Fruit fly (Drosophila melanogaster) whole organism, embryonic: ENCODE results near the gene TotX.

Experiments
- Atf3 ChIP-seq: fragments of 200-800 bp; sonication (Bioruptor generic); optimal IDR thresholded peaks from 3 replicates; lab custom pipeline; 2016; ENCODE audit warnings: missing biosample characterization, missing genetic modification characterization
- CG11695 ChIP-seq: fragments of 200-800 bp; sonication (Bioruptor generic); IDR thresholded peaks from 3 replicates; pipeline ENCODE4 v1.3.6; 2022; ENCODE audit warnings: missing biosample characterization, missing genetic modification characterization
- CG12071 ChIP-seq: fragments of 200-800 bp; sonication (Bioruptor generic); optimal IDR thresholded peaks from 3 replicates; lab custom pipeline; 2018; ENCODE audit warnings: missing biosample characterization, mild to moderate bottlenecking, missing genetic modification characterization
- CG12659 ChIP-seq: fragments of 200-800 bp; sonication (Bioruptor generic); optimal IDR thresholded peaks from 3 replicates; lab custom pipeline; 2017; ENCODE audit warnings: mild to moderate bottlenecking, missing biosample characterization, missing genetic modification reagents, missing genetic modification characterization
- CG14050 ChIP-seq: fragments of 200-800 bp; sonication (Bioruptor generic); IDR thresholded peaks from 3 replicates; pipeline ENCODE4 v1.3.6; 2022; ENCODE audit warnings: missing biosample characterization, missing genetic modification characterization
- CG14710 ChIP-seq: fragments of 200-800 bp; sonication (Bioruptor generic); optimal IDR thresholded peaks from 3 replicates; lab custom pipeline; 2019; ENCODE audit warnings: missing biosample characterization, mild to moderate bottlenecking, missing genetic modification characterization, moderate library complexity
- CG14860 ChIP-seq: fragments of 200-800 bp; sonication (Bioruptor generic); IDR thresholded peaks from 3 replicates; pipeline ENCODE4 v1.3.6; 2022; ENCODE audit warnings: missing biosample characterization, missing genetic modification characterization; ENCODE audit not compliant: partially characterized antibody
- CG17385 ChIP-seq: fragments of 200-800 bp; sonication (Bioruptor generic); optimal IDR thresholded peaks from 3 replicates; lab custom pipeline; 2018; ENCODE audit warnings: missing biosample characterization, mild to moderate bottlenecking, missing genetic modification characterization
- CG2116 ChIP-seq: fragments of 200-800 bp; sonication (Bioruptor generic); optimal IDR thresholded peaks from 3 replicates; lab custom pipeline; 2018; ENCODE audit warnings: missing biosample characterization, mild to moderate bottlenecking, missing genetic modification characterization
- CG2199 ChIP-seq: fragments of 200-800 bp; sonication (Bioruptor generic); IDR thresholded peaks from 3 replicates; pipeline ENCODE4 v1.3.6; 2022; ENCODE audit warnings: missing biosample characterization, missing genetic modification characterization
- CG30431 ChIP-seq: fragments of 200-800 bp; sonication (Bioruptor generic); optimal IDR thresholded peaks from 2 replicates; lab custom pipeline; 2017; ENCODE audit warnings: missing biosample characterization, missing genetic modification characterization
- CG33557 ChIP-seq: fragments of 200-800 bp; sonication (Bioruptor generic); optimal IDR thresholded peaks from 2 replicates; lab custom pipeline; 2019; ENCODE audit warnings: missing biosample characterization, mild to moderate bottlenecking, missing genetic modification characterization, moderate library complexity
- CG34422 ChIP-seq: fragments of 200-800 bp; sonication (Bioruptor generic); IDR thresholded peaks from 3 replicates; pipeline ENCODE4 v1.3.6; 2022; ENCODE audit warnings: missing biosample characterization, missing genetic modification characterization
- CG3995 ChIP-seq: fragments of 200-800 bp; sonication (Bioruptor generic); optimal IDR thresholded peaks from 3 replicates; lab custom pipeline; 2016; ENCODE audit warnings: missing biosample characterization, missing genetic modification characterization
- CG42726 ChIP-seq: fragments of 200-800 bp; sonication (Bioruptor generic); IDR thresholded peaks from 2 replicates; pipeline ENCODE4 v1.3.6; 2022; ENCODE audit warnings: missing biosample characterization, missing genetic modification characterization; ENCODE audit not compliant: partially characterized antibody
- CG43689 ChIP-seq: fragments of 200-800 bp; sonication (Bioruptor generic); IDR thresholded peaks from 2 replicates; pipeline ENCODE4 v1.3.6; 2022; ENCODE audit warnings: missing biosample characterization, missing genetic modification characterization
- CG4424 ChIP-seq: fragments of 200-800 bp; sonication (Bioruptor generic); optimal IDR thresholded peaks from 3 replicates; lab custom pipeline; 2016; ENCODE audit warnings: missing biosample characterization, missing genetic modification characterization
- CG4730 ChIP-seq: fragments of 200-800 bp; sonication (Bioruptor generic); IDR thresholded peaks from 2 replicates; pipeline ENCODE4 v1.3.6; 2022; ENCODE audit warnings: missing biosample characterization, missing genetic modification characterization
- CG6791 ChIP-seq: fragments of 200-800 bp; sonication (Bioruptor generic); IDR thresholded peaks from 3 replicates; pipeline ENCODE4 v1.3.6; 2022; ENCODE audit warnings: missing biosample characterization, missing genetic modification characterization; ENCODE audit not compliant: partially characterized antibody
- CG7963 ChIP-seq: fragments of 200-800 bp; sonication (Bioruptor generic); IDR thresholded peaks from 3 replicates; pipeline ENCODE4 v1.3.6; 2022; ENCODE audit warnings: missing biosample characterization, missing genetic modification characterization; ENCODE audit not compliant: partially characterized antibody
- CG9817 ChIP-seq: fragments of 200-800 bp; sonication (Bioruptor generic); optimal IDR thresholded peaks from 2 replicates; lab custom pipeline; 2018; ENCODE audit warnings: missing biosample characterization, mild to moderate bottlenecking, missing genetic modification characterization, moderate library complexity
- Chrac-16 ChIP-seq: fragments of 200-800 bp; sonication (Bioruptor generic); optimal IDR thresholded peaks from 3 replicates; lab custom pipeline; 2016; ENCODE audit warnings: missing biosample characterization, missing genetic modification characterization
- HmgD ChIP-seq: fragments of 200-800 bp; sonication (Bioruptor generic); optimal IDR thresholded peaks from 3 replicates; lab custom pipeline; 2016; ENCODE audit warnings: missing biosample characterization, missing genetic modification characterization
- Mes4 ChIP-seq: fragments of 200-800 bp; sonication (Bioruptor generic); optimal IDR thresholded peaks from 2 replicates; lab custom pipeline; 2016; ENCODE audit warnings: missing biosample characterization, missing genetic modification characterization
- Opbp ChIP-seq: fragments of 200-800 bp; sonication (Bioruptor generic); IDR thresholded peaks from 3 replicates; pipeline ENCODE4 v1.3.6; 2022; ENCODE audit warnings: missing biosample characterization, missing genetic modification characterization; ENCODE audit not compliant: partially characterized antibody
- ac ChIP-seq: fragments of 200-800 bp; sonication (Bioruptor generic); optimal IDR thresholded peaks from 3 replicates; lab custom pipeline; 2017; ENCODE audit warnings: missing biosample characterization, mild to moderate bottlenecking, missing genetic modification characterization
- amos ChIP-seq: fragments of 200-800 bp; sonication (Bioruptor generic); IDR thresholded peaks from 2 replicates; pipeline ENCODE4 v1.3.6; 2022; ENCODE audit warnings: missing biosample characterization, missing genetic modification characterization; ENCODE audit not compliant: partially characterized antibody
- bbx ChIP-seq: fragments of 200-800 bp; sonication (Bioruptor generic); IDR thresholded peaks from 2 replicates; pipeline ENCODE4 v1.3.6; 2022; ENCODE audit warnings: missing biosample characterization, missing genetic modification characterization; ENCODE audit not compliant: partially characterized antibody
- cad ChIP-seq: fragments of >200 bp; optimal IDR thresholded peaks from 2 replicates; lab custom pipeline; 2017; ENCODE audit warnings: missing biosample characterization, missing genetic modification characterization
- caup ChIP-seq: fragments of 200-800 bp; sonication (Bioruptor generic); optimal IDR thresholded peaks from 3 replicates; lab custom pipeline; 2017; ENCODE audit warnings: missing biosample characterization, mild to moderate bottlenecking, missing genetic modification characterization, moderate library complexity; ENCODE audit not compliant: severe bottlenecking
- crol ChIP-seq: fragments of 200-800 bp; sonication (Bioruptor generic); IDR thresholded peaks from 2 replicates; pipeline ENCODE4 v1.3.6; 2022; ENCODE audit warnings: missing biosample characterization, missing genetic modification characterization
- crp ChIP-seq, 2 experiments: fragments of 200-800 bp; sonication (Bioruptor generic); optimal IDR thresholded peaks; 2 replicates in 1 of 2; 3 replicates in 1 of 2; lab custom pipeline; 2017; ENCODE audit warnings: missing biosample characterization in 2 of 2, missing genetic modification characterization in 2 of 2, mild to moderate bottlenecking in 1 of 2, moderate library complexity in 1 of 2
- fd64A ChIP-seq: fragments of 200-800 bp; sonication (Bioruptor generic); optimal IDR thresholded peaks from 3 replicates; lab custom pipeline; 2018; ENCODE audit warnings: missing biosample characterization, mild to moderate bottlenecking, missing genetic modification characterization
- ftz-f1 ChIP-seq: fragments of 200-800 bp; sonication (Bioruptor generic); optimal IDR thresholded peaks from 2 replicates; lab custom pipeline; 2016; ENCODE audit warnings: missing biosample characterization, missing genetic modification characterization
- hb ChIP-seq: fragments of 200-800 bp; sonication (Bioruptor generic); IDR thresholded peaks from 3 replicates; pipeline ENCODE4 v1.3.6; 2022; ENCODE audit warnings: missing biosample characterization, missing genetic modification characterization; ENCODE audit not compliant: partially characterized antibody
- kah ChIP-seq: fragments of 200-800 bp; sonication (Bioruptor generic); optimal IDR thresholded peaks from 2 replicates; lab custom pipeline; 2018; ENCODE audit warnings: missing biosample characterization, mild to moderate bottlenecking, missing genetic modification characterization
- kni ChIP-seq: fragments of 200-800 bp; sonication (Bioruptor generic); optimal IDR thresholded peaks from 3 replicates; lab custom pipeline; 2017; ENCODE audit warnings: mild to moderate bottlenecking, missing biosample characterization, missing genetic modification reagents, missing genetic modification characterization
- knrl ChIP-seq: fragments of 200-800 bp; sonication (Bioruptor generic); IDR thresholded peaks from 3 replicates; pipeline ENCODE4 v1.3.6; 2022; ENCODE audit warnings: missing biosample characterization, missing genetic modification characterization; ENCODE audit not compliant: partially characterized antibody
- mld ChIP-seq: fragments of 200-800 bp; sonication (Bioruptor generic); IDR thresholded peaks from 3 replicates; pipeline ENCODE4 v1.3.6; 2022; ENCODE audit warnings: missing biosample characterization, missing genetic modification characterization; ENCODE audit not compliant: partially characterized antibody
- nerfin-1 ChIP-seq: fragments of 200-800 bp; sonication (Bioruptor generic); optimal IDR thresholded peaks from 3 replicates; lab custom pipeline; 2019; ENCODE audit warnings: missing biosample characterization, mild to moderate bottlenecking, missing genetic modification characterization, moderate library complexity
- nerfin-2 ChIP-seq: fragments of 200-800 bp; sonication (Bioruptor generic); IDR thresholded peaks from 2 replicates; pipeline ENCODE4 v1.3.6; 2022; ENCODE audit warnings: missing biosample characterization, missing genetic modification characterization; ENCODE audit not compliant: partially characterized antibody
- peb ChIP-seq: fragments of 200-800 bp; sonication (Bioruptor generic); IDR thresholded peaks from 2 replicates; pipeline ENCODE4 v1.3.6; 2022; ENCODE audit warnings: missing biosample characterization, missing genetic modification characterization
- phol ChIP-seq: fragments of 200-800 bp; sonication (Bioruptor generic); optimal IDR thresholded peaks from 3 replicates; lab custom pipeline; 2018; ENCODE audit warnings: missing biosample characterization, mild to moderate bottlenecking, missing genetic modification characterization, moderate library complexity
- ro ChIP-seq: fragments of 200-800 bp; sonication (Bioruptor generic); IDR thresholded peaks from 2 replicates; pipeline ENCODE4 v1.3.6; 2022; ENCODE audit warnings: missing biosample characterization, missing genetic modification characterization
- run ChIP-seq: fragments of 200-800 bp; sonication (Bioruptor generic); optimal IDR thresholded peaks from 3 replicates; lab custom pipeline; 2018; ENCODE audit warnings: missing biosample characterization, mild to moderate bottlenecking, missing genetic modification characterization
- slou ChIP-seq: fragments of 200-800 bp; sonication (Bioruptor generic); optimal IDR thresholded peaks from 3 replicates; lab custom pipeline; 2016; ENCODE audit warnings: missing biosample characterization, missing genetic modification characterization
- sug ChIP-seq: fragments of 200-800 bp; optimal IDR thresholded peaks from 2 replicates; lab custom pipeline; 2019; ENCODE audit warnings: missing biosample characterization, mild to moderate bottlenecking, missing genetic modification characterization, moderate library complexity
- tna ChIP-seq: fragments of 200-800 bp; sonication (Bioruptor generic); IDR thresholded peaks from 2 replicates; pipeline ENCODE4 v1.3.6; 2022; ENCODE audit warnings: missing biosample characterization, missing genetic modification characterization; ENCODE audit not compliant: partially characterized antibody
- vvl ChIP-seq: fragments of 200-800 bp; sonication (Bioruptor generic); IDR thresholded peaks from 2 replicates; pipeline ENCODE4 v1.3.6; 2022; ENCODE audit warnings: missing biosample characterization, missing genetic modification characterization

TotX gene

DNA sequence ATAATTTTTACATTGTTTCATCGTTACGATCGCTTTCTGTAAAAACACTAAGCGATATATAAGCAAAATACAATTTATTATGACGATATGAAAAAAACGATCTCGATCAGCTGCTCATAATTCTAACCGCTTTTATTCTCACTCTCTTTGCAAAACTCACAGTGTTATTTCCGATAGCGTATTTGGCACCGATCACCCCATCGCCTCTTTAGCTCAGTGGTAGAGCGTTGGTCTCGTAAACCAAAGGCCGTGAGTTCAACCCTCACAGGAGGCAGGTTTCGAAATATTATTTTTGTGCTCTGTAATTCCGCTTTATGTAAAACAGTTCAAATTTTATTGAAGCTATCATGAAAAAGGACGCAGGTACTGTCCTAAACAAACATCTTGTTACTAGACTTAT is 14.4 kb downstream of the TotX start:
- TF ChIP-seq nerfin-2 (GFP tag; lab: Robert Waterston, UW) (peak; percentile 20; the same call in 1 of the 2 replicates), run (no peak), kah (no peak), CG14050 (no peak), CG11695 (no peak), phol (tag; lab: Kevin White, UChicago) (no peak), ac (GFP tag; lab: Kevin White, UChicago) (no peak), CG4730 (GFP tag; lab: Robert Waterston, UW) (no peak), CG4424 (GFP tag; lab: Kevin White, UChicago) (no peak), CG2116 (GFP tag; lab: Kevin White, UChicago) (no peak), Opbp (GFP tag; lab: Robert Waterston, UW) (peak; percentile 82; the same call in 2 of the 3 replicates), HmgD (GFP tag; lab: Kevin White, UChicago) (no peak), CG34422 (GFP tag; lab: Robert Waterston, UW) (no peak), CG17385 (GFP tag; lab: Kevin White, UChicago) (no peak), cad (GFP tag; lab: Kevin White, UChicago) (no peak), mld (GFP tag; lab: Robert Waterston, UW) (peak; percentile 81), CG7963 (GFP tag; lab: Robert Waterston, UW) (peak; percentile 63; the same call in 2 of the 3 replicates), knrl (GFP tag; lab: Robert Waterston, UW) (peak; percentile 31; the same call in 2 of the 3 replicates), CG14710 (no peak), vvl (GFP tag; lab: Robert Waterston, UW) (peak; percentile 8; the same call in 1 of the 2 replicates), CG3995 (no peak), bbx (GFP tag; lab: Robert Waterston, UW) (peak; percentile 67; the same call in 1 of the 2 replicates), CG42726 (GFP tag; lab: Robert Waterston, UW) (peak; percentile 62; the same call in 1 of the 2 replicates), hb (GFP tag; lab: Robert Waterston, UW) (peak; percentile 48; the same call in 1 of the 3 replicates), peb (GFP tag; lab: Robert Waterston, UW) (no peak), CG43689 (no peak), caup (GFP tag; lab: Kevin White, UChicago) (no peak), crp (GFP tag; optimal IDR thresholded peaks at IDR 0.05; lab: Kevin White, UChicago) (peak in 1 of 2 experiments; percentile 35), amos (GFP tag; lab: Robert Waterston, UW) (peak; percentile 75; the same call in 1 of the 2 replicates), slou (GFP tag; lab: Kevin White, UChicago) (no peak), ro (no peak), Mes4 (GFP tag; lab: Kevin White, UChicago) (no peak), kni (GFP tag; lab: Kevin White, UChicago) (peak; percentile 19), CG9817 (no peak), CG12659 (GFP tag; lab: Kevin White, UChicago) (no peak), Atf3 (GFP tag; lab: Kevin White, UChicago) (no peak), CG6791 (GFP tag; lab: Robert Waterston, UW) (peak; percentile 88), fd64A (no peak), tna (peak; percentile 14), crol (GFP tag; lab: Robert Waterston, UW) (no peak), CG12071 (GFP tag; lab: Kevin White, UChicago) (no peak), nerfin-1 (no peak), ftz-f1 (GFP tag; lab: Kevin White, UChicago) (no peak), CG2199 (peak; percentile 65; the same call in 2 of the 3 replicates), sug (tag; lab: Kevin White, UChicago) (no peak), CG30431 (GFP tag; lab: Kevin White, UChicago) (no peak), CG14860 (GFP tag; lab: Robert Waterston, UW) (peak; percentile 31; the same call in 1 of the 3 replicates), CG33557 (GFP tag; lab: Kevin White, UChicago) (no peak), Chrac-16 (GFP tag; lab: Kevin White, UChicago) (no peak)
